Worm (Caenorhabditis elegans) whole organism, L4 larva: ENCODE data around the gene F42H10.3.
A peak's percentile ranks its signal among the peaks of the same experiment; 100 is the strongest.

Experiments
- F10B5.3 ChIP-seq: sonication (generic microtip); optimal IDR thresholded peaks from 2 replicates; lab custom pipeline; 2016; ENCODE audit warnings: mild to moderate bottlenecking, missing genetic modification characterization, missing compliant biosample characterization
- T20F7.1 ChIP-seq: fragments of 200-800 bp; sonication (Bioruptor generic); optimal IDR thresholded peaks from 2 replicates; lab custom pipeline; 2018; ENCODE audit warnings: mild to moderate bottlenecking, missing genetic modification characterization, missing compliant biosample characterization
- aha-1 ChIP-seq: fragments of 150-350 bp; peaks from one replicate; lab custom pipeline; 2014; ENCODE audit warnings: missing biosample characterization, missing genetic modification characterization
- ceh-44 ChIP-seq: fragments of 200-800 bp; sonication (Bioruptor generic); IDR thresholded peaks from 2 replicates; pipeline ENCODE4 v1.3.6; 2022; ENCODE audit warnings: missing genetic modification reagents, missing genetic modification characterization, missing compliant biosample characterization
- ctbp-1 ChIP-seq: fragments of 200-800 bp; sonication (Bioruptor generic); IDR thresholded peaks from 2 replicates; pipeline ENCODE4 v1.3.6; 2022; ENCODE audit warnings: missing genetic modification reagents, missing genetic modification characterization, missing compliant biosample characterization
- daf-16 ChIP-seq, 3 experiments: sonication (generic microtip); optimal IDR thresholded peaks; 2 replicates each; lab custom pipeline; 2016 to 2017; ENCODE audit warnings: missing genetic modification characterization in 3 of 3, missing genetic modification reagents in 3 of 3, mild to moderate bottlenecking in 2 of 3, missing compliant biosample characterization in 2 of 3, missing biosample characterization in 1 of 3, moderate library complexity in 1 of 3
- dmd-9 ChIP-seq: fragments of 200-800 bp; sonication (Bioruptor generic); IDR thresholded peaks from 2 replicates; pipeline ENCODE4 v1.3.6; 2022; ENCODE audit warnings: missing genetic modification reagents, missing genetic modification characterization, missing compliant biosample characterization
- egl-27 ChIP-seq: sonication (generic microtip); optimal IDR thresholded peaks from 3 replicates; lab custom pipeline; 2017; ENCODE audit warnings: missing biosample characterization, missing genetic modification reagents, missing genetic modification characterization
- fkh-10 ChIP-seq: fragments of 150-350 bp; optimal IDR thresholded peaks from 2 replicates; lab custom pipeline; 2014; ENCODE audit warnings: missing biosample characterization, missing genetic modification reagents, missing genetic modification characterization
- hlh-30 ChIP-seq: sonication (generic microtip); optimal IDR thresholded peaks from 2 replicates; lab custom pipeline; 2017; ENCODE audit warnings: antibody characterized with exemption, mild to moderate bottlenecking, missing genetic modification characterization, missing compliant biosample characterization; ENCODE audit not compliant: insufficient read depth
- nhr-111 ChIP-seq: fragments of 200-800 bp; sonication (Bioruptor generic); optimal IDR thresholded peaks from 2 replicates; lab custom pipeline; 2018; ENCODE audit warnings: mild to moderate bottlenecking, missing genetic modification characterization, missing compliant biosample characterization
- tag-97 ChIP-seq: fragments of 200-800 bp; sonication (Bioruptor generic); IDR thresholded peaks from 2 replicates; pipeline ENCODE4 v1.3.6; 2022; ENCODE audit warnings: missing genetic modification characterization, missing compliant biosample characterization
- unc-62 ChIP-seq, 3 experiments: fragments of 150-350 bp in 1 of 3; sonication (generic microtip); optimal IDR thresholded peaks in 2 of 3; peaks in 1 of 3; 1 replicate in 1 of 3; 2 replicates in 2 of 3; lab custom pipeline; 2014 to 2017; ENCODE audit warnings: missing biosample characterization in 3 of 3, missing genetic modification characterization in 3 of 3, missing genetic modification reagents in 3 of 3, missing genotype in 1 of 3
- zag-1 ChIP-seq: fragments of 150-350 bp; optimal IDR thresholded peaks from 2 replicates; lab custom pipeline; 2014; ENCODE audit warnings: missing biosample characterization, missing genetic modification characterization
- zfp-3 ChIP-seq: fragments of 200-800 bp; sonication (Bioruptor generic); conservative IDR thresholded peaks from 2 replicates; pipeline ENCODE4 v1.3.6; 2022; ENCODE audit warnings: missing genetic modification reagents, missing genetic modification characterization, missing compliant biosample characterization

The F42H10.3 gene

ce11 chrIII:8529772-8530171, 45.8 kb downstream of the F42H10.3 start, which contains the start of gene ZC21.10:
Gene ZC21.10, plus strand, starts transcription at chrIII:8530072.
- TF ChIP-seq dmd-9 (GFP tag; lab: Robert Waterston, UW) (no peak), T20F7.1 (GFP tag; lab: Kevin White, UChicago) (no peak), egl-27 (tag; lab: Kevin White, UChicago) (no peak), nhr-111 (GFP tag; lab: Kevin White, UChicago) (no peak)

DNA sequence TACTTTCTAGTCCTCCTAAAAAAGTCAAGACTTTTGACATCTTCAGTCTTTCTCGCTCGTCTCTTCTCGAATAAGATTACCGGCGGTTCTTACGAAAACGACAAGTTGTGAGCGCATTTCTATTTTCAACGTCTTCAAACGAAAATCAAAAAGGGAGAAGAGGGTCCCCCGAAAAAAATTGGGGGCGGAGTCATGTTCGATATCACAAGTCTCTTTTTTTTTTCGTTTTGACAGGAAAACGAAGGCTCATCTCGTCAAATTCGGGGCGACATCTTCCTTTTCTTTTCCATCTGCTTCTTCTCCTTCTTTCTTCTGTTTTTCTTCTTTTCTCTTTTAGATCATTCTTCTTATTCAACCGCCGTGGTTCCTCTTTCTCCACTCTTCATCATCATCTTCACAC, 49.9 kb downstream of the F42H10.3 start:
- TF ChIP-seq fkh-10 (GFP tag; lab: Kevin White, UChicago) (peak; percentile 62), ctbp-1 (peak; percentile 59; the same call in 1 of the 2 replicates), zfp-3 (GFP tag; lab: Robert Waterston, UW) (no peak)
- TF ChIP-seq, all 104 proteins: peak for 2

DNA sequence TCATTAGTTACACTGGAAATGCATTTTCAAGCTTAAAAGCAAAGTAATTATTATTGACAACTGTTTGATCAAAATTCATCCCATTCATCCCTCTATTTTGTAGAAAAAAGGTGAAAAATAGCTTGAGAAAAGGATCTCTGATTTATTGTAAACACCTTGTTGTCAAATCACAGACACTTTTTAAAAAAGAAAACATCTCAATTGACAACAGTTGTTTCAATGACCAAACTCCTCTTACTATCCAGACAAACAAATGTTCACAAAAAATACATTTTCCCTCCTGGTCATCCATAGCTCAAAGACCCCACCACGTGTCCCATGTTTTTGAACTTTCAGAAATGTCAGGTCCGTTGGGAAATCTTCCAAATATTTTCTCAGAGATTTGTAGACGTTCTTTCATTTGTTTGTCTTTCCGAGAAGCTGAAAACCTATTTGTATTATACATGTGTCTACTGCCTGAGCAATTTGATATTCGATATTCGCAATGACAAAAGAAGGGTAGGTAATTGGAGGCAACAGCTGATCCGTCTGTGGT, 50.8 kb downstream of the F42H10.3 start, which contains the start of gene trp-1:
Gene trp-1, plus strand, starts transcription at position 485 of the 535 bp plus-strand sequence.
- peak; percentile 75 for TF ChIP-seq aha-1
- no peak for TF ChIP-seq tag-97 (GFP tag; lab: Robert Waterston, UW)
- TF ChIP-seq zag-1 (tag; lab: Kevin White, UChicago) = no peak
- peak in 1 of 2 experiments; percentile 86 for TF ChIP-seq unc-62 (GFP tag; optimal IDR thresholded peaks at IDR 0.05 in 1 of 2; lab: Kevin White, UChicago)
- TF ChIP-seq unc-62 (tag; optimal IDR thresholded peaks at IDR 0.05; lab: Kevin White, UChicago) = no peak
- TF ChIP-seq ceh-44 (GFP tag; lab: Robert Waterston, UW) = no peak
- TF ChIP-seq F10B5.3 = no peak
- peak in 1 of 2 experiments; percentile 96 for TF ChIP-seq daf-16 (GFP tag; optimal IDR thresholded peaks at IDR 0.05; lab: Kevin White, UChicago)
- no peak for TF ChIP-seq daf-16 (tag; optimal IDR thresholded peaks at IDR 0.05; lab: Kevin White, UChicago)

- TF ChIP-seq hlh-30 (tag; lab: Kevin White, UChicago) = no peak
Observed at ce11 chrIII:8535445-8535844, 51.5 kb downstream of the F42H10.3 start.
